Worm (Caenorhabditis elegans) whole organism, midembryonic: ENCODE measurements around the gene AH9.4.

Source experiments
- T22C8.4 ChIP-seq: fragments of 200-800 bp; sonication (Bioruptor generic); IDR thresholded peaks from 2 replicates; pipeline ENCODE4 v1.3.6; 2022; ENCODE audit warnings: missing genetic modification characterization, missing compliant biosample characterization
- cog-1 ChIP-seq: sonication (generic microtip); optimal IDR thresholded peaks from 2 replicates; lab custom pipeline; 2016; ENCODE audit warnings: missing genetic modification characterization, missing compliant biosample characterization
- flt-1 ChIP-seq: fragments of 200-800 bp; sonication (Bioruptor generic); IDR thresholded peaks from 2 replicates; pipeline ENCODE4 v1.3.6; 2022; ENCODE audit warnings: missing genetic modification characterization, missing compliant biosample characterization
- klf-2 ChIP-seq: fragments of 200-800 bp; sonication (Bioruptor generic); conservative IDR thresholded peaks from 2 replicates; pipeline ENCODE4 v1.3.6; 2022; ENCODE audit warnings: missing genetic modification reagents, missing genetic modification characterization, missing compliant biosample characterization
- med-1 ChIP-seq: sonication (generic microtip); optimal IDR thresholded peaks from 2 replicates; lab custom pipeline; 2017; ENCODE audit warnings: missing genetic modification characterization, mild to moderate bottlenecking, missing compliant biosample characterization, antibody characterized with exemption, missing genetic modification reagents; ENCODE audit not compliant: insufficient read depth
- ref-1 ChIP-seq: fragments of 200-800 bp; sonication (Bioruptor generic); conservative IDR thresholded peaks from 2 replicates; pipeline ENCODE4 v1.3.6; 2022; ENCODE audit warnings: missing genetic modification reagents, missing genetic modification characterization, missing compliant biosample characterization
- tab-1 ChIP-seq: fragments of 200-800 bp; sonication (Bioruptor generic); IDR thresholded peaks from 2 replicates; pipeline ENCODE4 v1.3.6; 2022; ENCODE audit warnings: missing genetic modification characterization, missing compliant biosample characterization
- ztf-23 ChIP-seq: fragments of 200-800 bp; sonication (Bioruptor generic); IDR thresholded peaks from 2 replicates; pipeline ENCODE4 v1.3.6; 2022; ENCODE audit warnings: missing genetic modification reagents, missing genetic modification characterization, missing compliant biosample characterization
- ztf-29 ChIP-seq: fragments of 200-800 bp; sonication (Bioruptor generic); IDR thresholded peaks from 2 replicates; pipeline ENCODE4 v1.3.6; 2022; ENCODE audit warnings: missing genetic modification reagents, missing genetic modification characterization, missing compliant biosample characterization

- no peak for TF ChIP-seq ztf-23 (GFP tag; lab: Robert Waterston, UW)
- TF ChIP-seq flt-1 (GFP tag; lab: Robert Waterston, UW) = no peak
- no peak for TF ChIP-seq T22C8.4 (GFP tag; lab: Robert Waterston, UW)
- no peak for TF ChIP-seq klf-2
- TF ChIP-seq ztf-29 (GFP tag; lab: Robert Waterston, UW) = no peak
- TF ChIP-seq med-1 (GFP tag; lab: Kevin White, UChicago) = no peak
- TF ChIP-seq ref-1 (GFP tag; lab: Robert Waterston, UW) = no peak
- no peak for TF ChIP-seq cog-1 (tag; lab: Kevin White, UChicago)
- TF ChIP-seq tab-1 (GFP tag; lab: Robert Waterston, UW) = no peak
These were observed 20.2 kb upstream of the AH9.4 start, which contains the start of gene T10H10.2 for ce11 chrX:2294198-2294800.
